Worm (Caenorhabditis elegans) whole organism, young adult: ENCODE data around the gene daf-41.

Experiments
- ama-1 ChIP-seq, 3 experiments: fragments of 150-350 bp in 1 of 3; sonication (generic microtip) in 2 of 3; optimal IDR thresholded peaks; 2 replicates each; lab custom pipeline; 2014 to 2018; ENCODE audit warnings: missing biosample characterization in 2 of 3, missing genetic modification characterization in 2 of 3, missing genetic modification reagents in 2 of 3
- egl-18 ChIP-seq: fragments of 200-800 bp; sonication (Bioruptor generic); IDR thresholded peaks from 2 replicates; pipeline ENCODE4 v1.3.6; 2022; ENCODE audit warnings: missing genetic modification reagents, missing genetic modification characterization, missing compliant biosample characterization
- him-1 ChIP-seq: sonication (generic microtip); optimal IDR thresholded peaks from 2 replicates; lab custom pipeline; 2016; ENCODE audit warnings: missing genotype, missing genetic modification reagents, missing genetic modification characterization, missing compliant biosample characterization
- nhr-27 ChIP-seq: fragments of 200-800 bp; sonication (Bioruptor generic); optimal IDR thresholded peaks from 2 replicates; lab custom pipeline; 2018; ENCODE audit warnings: mild to moderate bottlenecking, missing genetic modification characterization, moderate library complexity, missing compliant biosample characterization
- snpc-4 ChIP-seq, 5 experiments: fragments of 150-350 bp in 1 of 5; sonication (generic microtip) in 4 of 5; optimal IDR thresholded peaks; 2 replicates each; lab custom pipeline; 2014 to 2018; ENCODE audit warnings: missing genetic modification characterization in 5 of 5, missing biosample characterization in 3 of 5, antibody characterized with exemption in 2 of 5, mild to moderate bottlenecking in 2 of 5, missing compliant biosample characterization in 2 of 5, missing genotype in 2 of 5, moderate library complexity in 2 of 5, missing genetic modification reagents in 1 of 5
- sptf-2 ChIP-seq: fragments of 200-800 bp; sonication (Bioruptor generic); optimal IDR thresholded peaks from 2 replicates; lab custom pipeline; 2018; ENCODE audit warnings: mild to moderate bottlenecking, missing genetic modification characterization, missing compliant biosample characterization
- ztf-26 ChIP-seq: sonication (generic microtip); optimal IDR thresholded peaks from 2 replicates; lab custom pipeline; 2017; ENCODE audit warnings: missing genetic modification characterization, missing compliant biosample characterization

DNA sequence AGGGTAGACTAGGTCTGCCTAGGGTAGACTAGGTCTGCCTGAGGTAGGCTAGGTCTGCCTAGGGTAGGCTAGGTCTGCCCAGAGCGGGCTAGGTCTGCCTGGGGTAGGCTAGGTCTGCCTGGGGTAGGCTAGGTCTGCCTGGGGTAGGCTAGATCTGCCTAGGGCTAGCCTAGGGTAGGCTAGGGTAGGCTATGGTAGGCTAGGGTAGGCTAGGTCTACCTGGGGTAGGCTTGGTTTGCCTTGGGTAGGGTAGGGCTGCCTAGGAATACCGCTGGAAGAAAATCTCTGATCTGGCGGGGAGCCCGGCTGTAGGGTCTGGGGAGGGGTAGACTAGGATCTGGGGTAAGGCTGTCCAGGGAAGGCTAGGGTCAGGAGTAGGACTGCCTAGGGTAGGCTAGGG is 10.9 kb upstream of the daf-41 start:
- TF ChIP-seq egl-18 (no peak), sptf-2 (no peak), him-1 (tag; lab: Kevin White, UChicago) (no peak), ztf-26 (tag; lab: Kevin White, UChicago) (no peak), snpc-4 (GFP tag; optimal IDR thresholded peaks at IDR 0.05; lab: Kevin White, UChicago) (no peak), snpc-4 (tag; optimal IDR thresholded peaks at IDR 0.05; lab: Kevin White, UChicago) (no peak), ama-1 (optimal IDR thresholded peaks at IDR 0.05; lab: Kevin White, UChicago) (no peak), ama-1 (GFP tag; optimal IDR thresholded peaks at IDR 0.05; lab: Kevin White, UChicago) (no peak), nhr-27 (no peak)
